Fruit fly (Drosophila melanogaster): Measurements from ENCODE around the gene CG10479.

Gene CG10479

dm6 chr3L:5974575-5975421 is 1.0 kb downstream of the CG10479 start (continued):
- TF ChIP-seq CG7745 (tag; optimal IDR thresholded peaks at IDR 0.05) (no peak), CG7271 (tag; optimal IDR thresholded peaks at IDR 0.05) (peak; percentile 9), CG13624 (GFP tag; optimal IDR thresholded peaks at IDR 0.05) (no peak), CG33557 (GFP tag; optimal IDR thresholded peaks at IDR 0.05) (peak; percentile 73), Ssrp (tag; optimal IDR thresholded peaks at IDR 0.05) (no peak), CG5245 (GFP tag; optimal IDR thresholded peaks at IDR 0.05) (no peak), kah (GFP tag; optimal IDR thresholded peaks at IDR 0.05) (no peak), Max (GFP tag; optimal IDR thresholded peaks at IDR 0.05) (peak; percentile 58), CG30403 (GFP tag; optimal IDR thresholded peaks at IDR 0.05) (no peak), Abd-B (GFP tag; optimal IDR thresholded peaks at IDR 0.05) (no peak), wor (GFP tag; IDR thresholded peaks at IDR 0.05) (0 out of 2 replicates have a peak, but pooled peaks have one; percentile 25), E2f1 (GFP tag; IDR thresholded peaks at IDR 0.05) (no peak), CG10431 (GFP tag; optimal IDR thresholded peaks at IDR 0.05) (peak; percentile 48), grn (GFP tag; optimal IDR thresholded peaks at IDR 0.05) (peak; percentile 96), CG4404 (GFP tag; IDR thresholded peaks at IDR 0.05) (no peak), BtbVII (GFP tag; optimal IDR thresholded peaks at IDR 0.05) (peak; percentile 15), Scr (GFP tag; IDR thresholded peaks at IDR 0.05; ENCODE audit: partially characterized antibody) (no peak), NC2α (GFP tag; optimal IDR thresholded peaks at IDR 0.05) (no peak), CkIIα-i1 (GFP tag; IDR thresholded peaks at IDR 0.05) (no peak), danr (GFP tag; IDR thresholded peaks at IDR 0.05) (0 out of 2 replicates have a peak, but pooled peaks have one; percentile 5), CG17186 (GFP tag; optimal IDR thresholded peaks at IDR 0.05) (peak; percentile 29), PHDP (tag; optimal IDR thresholded peaks at IDR 0.05) (peak; percentile 42), Pdp1 (GFP tag; optimal IDR thresholded peaks at IDR 0.05) (peak in 1 of 2 experiments; percentile 42), dimm (GFP tag; IDR thresholded peaks at IDR 0.05) (no peak), CG31388 (GFP tag; optimal IDR thresholded peaks at IDR 0.05) (no peak), CG33213 (GFP tag; optimal IDR thresholded peaks at IDR 0.05) (peak; percentile 69), CG8944 (GFP tag; optimal IDR thresholded peaks at IDR 0.05) (no peak), emc (GFP tag; optimal IDR thresholded peaks at IDR 0.05) (no peak), Oli (tag; optimal IDR thresholded peaks at IDR 0.05) (no peak), gsb (GFP tag; IDR thresholded peaks at IDR 0.05) (no peak), CG7357 (GFP tag; IDR thresholded peaks at IDR 0.05) (no peak), CG10462 (GFP tag; optimal IDR thresholded peaks at IDR 0.05) (peak; percentile 38), Side (GFP tag; optimal IDR thresholded peaks at IDR 0.05) (peak; percentile 47), vnd (GFP tag; IDR thresholded peaks at IDR 0.05; ENCODE audit: partially characterized antibody) (no peak), Fer3 (tag; optimal IDR thresholded peaks at IDR 0.05) (no peak), pros (GFP tag; optimal IDR thresholded peaks at IDR 0.05) (no peak), CG12299 (tag; optimal IDR thresholded peaks at IDR 0.05) (no peak), tin (GFP tag; optimal IDR thresholded peaks at IDR 0.05) (no peak), CG10321 (GFP tag; IDR thresholded peaks at IDR 0.05) (no peak), CG12104 (GFP tag; optimal IDR thresholded peaks at IDR 0.05) (peak; percentile 38), CG7963 (GFP tag; IDR thresholded peaks at IDR 0.05; ENCODE audit: partially characterized antibody) (no peak), CG3407 (GFP tag; optimal IDR thresholded peaks at IDR 0.05) (peak; percentile 84), CG15479 (GFP tag; optimal IDR thresholded peaks at IDR 0.05) (peak; percentile 76), CG18011 (GFP tag; optimal IDR thresholded peaks at IDR 0.05) (no peak), CG10543 (GFP tag; optimal IDR thresholded peaks at IDR 0.05) (peak; percentile 27), CG8388 (GFP tag; optimal IDR thresholded peaks at IDR 0.05) (peak; percentile 6), tio (GFP tag; optimal IDR thresholded peaks at IDR 0.05) (peak; percentile 16), Dp (GFP tag; optimal IDR thresholded peaks at IDR 0.05) (no peak)

All from whole organism, embryonic.